Worm (Caenorhabditis elegans) whole organism, early embryonic: ENCODE results near the gene scav-2.

Experiments used
- F13C5.2 ChIP-seq: sonication (generic microtip); optimal IDR thresholded peaks from 2 replicates; lab custom pipeline; 2017; ENCODE audit warnings: mild to moderate bottlenecking, missing genetic modification characterization, inconsistent platforms, missing compliant biosample characterization
- aly-1 ChIP-seq: sonication (generic microtip); optimal IDR thresholded peaks from 2 replicates; lab custom pipeline; 2016; ENCODE audit warnings: missing genetic modification characterization, missing compliant biosample characterization
- ama-1 ChIP-seq: fragments of 150-350 bp; optimal IDR thresholded peaks from 2 replicates; lab custom pipeline; 2014
- ceh-13 ChIP-seq: fragments of 200-800 bp; sonication (Bioruptor generic); optimal IDR thresholded peaks from 2 replicates; lab custom pipeline; 2018; ENCODE audit warnings: mild to moderate bottlenecking, missing genetic modification characterization, missing compliant biosample characterization
- ceh-36 ChIP-seq: sonication (generic microtip); optimal IDR thresholded peaks from 2 replicates; lab custom pipeline; 2016; ENCODE audit warnings: missing genetic modification characterization, inconsistent platforms, missing compliant biosample characterization
- ets-7 ChIP-seq: sonication (generic microtip); optimal IDR thresholded peaks from 2 replicates; lab custom pipeline; 2016; ENCODE audit warnings: missing genotype, missing genetic modification characterization, missing compliant biosample characterization
- flt-1 ChIP-seq: fragments of 200-800 bp; sonication (Bioruptor generic); IDR thresholded peaks from 2 replicates; pipeline ENCODE4 v1.3.6; 2022; ENCODE audit warnings: missing genetic modification characterization, missing compliant biosample characterization
- hmbx-1 ChIP-seq: sonication (generic microtip); optimal IDR thresholded peaks from 2 replicates; lab custom pipeline; 2016; ENCODE audit warnings: mild to moderate bottlenecking, missing genetic modification characterization, missing compliant biosample characterization
- hmg-4 ChIP-seq: fragments of 200-800 bp; sonication (Bioruptor generic); optimal IDR thresholded peaks from 2 replicates; lab custom pipeline; 2018; ENCODE audit warnings: mild to moderate bottlenecking, missing genetic modification characterization, missing compliant biosample characterization
- pes-1 ChIP-seq: fragments of 200-800 bp; sonication (Bioruptor generic); IDR thresholded peaks from 2 replicates; pipeline ENCODE4 v1.3.6; 2022; ENCODE audit warnings: missing genetic modification reagents, missing genetic modification characterization, missing compliant biosample characterization
- scrt-1 ChIP-seq: fragments of 200-800 bp; sonication (Bioruptor generic); IDR thresholded peaks from 2 replicates; pipeline ENCODE4 v1.3.6; 2022; ENCODE audit warnings: missing genetic modification characterization, missing compliant biosample characterization
- sea-1 ChIP-seq: fragments of 200-800 bp; sonication (Bioruptor generic); conservative IDR thresholded peaks from 2 replicates; pipeline ENCODE4 v1.3.6; 2022; ENCODE audit warnings: missing genetic modification characterization, missing compliant biosample characterization
- tbx-11 ChIP-seq: fragments of 200-800 bp; sonication (Bioruptor generic); IDR thresholded peaks from 2 replicates; pipeline ENCODE4 v1.3.6; 2022; ENCODE audit warnings: missing genetic modification characterization, missing compliant biosample characterization
- tra-4 ChIP-seq: sonication (generic microtip); optimal IDR thresholded peaks from 2 replicates; lab custom pipeline; 2017; ENCODE audit warnings: missing genetic modification characterization, missing compliant biosample characterization

DNA sequence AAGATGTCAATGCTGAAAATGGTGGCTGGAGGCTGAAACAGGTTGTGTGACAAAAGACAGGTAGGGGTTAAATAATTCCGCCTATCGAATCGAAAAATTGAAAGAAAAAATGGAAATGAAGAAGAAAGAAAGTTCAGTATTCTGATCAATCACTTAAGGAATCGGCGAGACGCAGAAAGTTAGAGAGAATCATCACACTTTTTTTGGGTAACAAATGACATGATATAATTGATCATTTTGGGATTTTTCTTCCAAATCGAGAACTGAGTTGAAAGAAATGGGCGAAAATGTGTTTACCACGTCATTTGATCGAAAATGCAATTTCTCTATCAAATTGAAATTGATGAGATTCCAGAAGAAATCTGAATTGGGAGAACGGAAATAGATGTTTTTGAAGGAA lies 905 bp upstream of the scav-2 start:
- TF ChIP-seq ama-1 (lab: Kevin White, UChicago) (no peak), ceh-36 (no peak), ets-7 (tag; lab: Kevin White, UChicago) (no peak), ceh-13 (GFP tag; lab: Kevin White, UChicago) (no peak), aly-1 (tag; lab: Kevin White, UChicago) (no peak), F13C5.2 (tag; lab: Kevin White, UChicago) (no peak), tbx-11 (GFP tag; lab: Robert Waterston, UW) (no peak), flt-1 (GFP tag; lab: Robert Waterston, UW) (no peak), pes-1 (GFP tag; lab: Robert Waterston, UW) (no peak), sea-1 (GFP tag; lab: Robert Waterston, UW) (no peak), hmg-4 (no peak), hmbx-1 (tag; lab: Kevin White, UChicago) (no peak), scrt-1 (GFP tag; lab: Robert Waterston, UW) (no peak), tra-4 (tag; lab: Kevin White, UChicago) (no peak)
